Fruit fly (Drosophila melanogaster): ENCODE data around the gene Sema1a.
A peak's percentile ranks its signal among the peaks of the same experiment; 100 is the strongest.

The Sema1a gene

DNA sequence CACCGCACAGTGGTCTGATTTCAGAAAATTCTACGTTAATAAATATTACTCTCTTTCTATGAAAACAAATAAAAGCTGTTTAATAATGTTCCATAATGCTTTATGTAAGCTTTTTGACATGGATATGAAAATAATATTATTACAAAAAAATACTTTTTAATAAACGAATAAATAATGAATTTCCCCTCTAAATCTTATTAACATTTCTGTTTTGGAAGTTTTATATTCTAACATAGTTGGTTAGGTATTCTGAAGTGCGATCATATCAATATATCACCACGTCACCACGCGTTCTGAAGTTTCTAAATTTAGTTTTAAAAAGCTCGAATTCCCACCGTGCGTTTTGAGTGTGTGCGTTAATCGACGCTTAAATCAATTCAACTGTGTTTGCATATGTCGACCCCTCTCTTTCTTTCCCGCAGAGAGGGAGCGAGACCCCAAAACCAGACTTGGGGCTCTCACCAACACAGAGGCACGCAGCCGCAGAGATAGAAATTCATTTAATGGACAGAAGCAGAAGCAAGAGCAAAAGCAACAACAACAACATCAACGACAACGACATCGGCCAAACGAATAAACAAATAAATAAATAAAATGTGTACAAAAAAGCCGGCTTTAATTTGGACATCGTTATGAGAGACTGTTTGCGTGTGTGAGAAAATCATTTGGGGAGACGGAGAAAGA lies 149.5 kb downstream of the Sema1a start (continued):
- TF ChIP-seq CG15479 (GFP tag; optimal IDR thresholded peaks at IDR 0.05) (no peak), ken (GFP tag; IDR thresholded peaks at IDR 0.05) (peak; percentile 23; the same call in 1 of the 3 replicates), crol (GFP tag; IDR thresholded peaks at IDR 0.05) (no peak), BtbVII (GFP tag; optimal IDR thresholded peaks at IDR 0.05) (peak; percentile 87), chn (GFP tag; optimal IDR thresholded peaks at IDR 0.05) (peak; percentile 18), ash1 (GFP tag; optimal IDR thresholded peaks at IDR 0.05) (peak; percentile 35), en (GFP tag; optimal IDR thresholded peaks at IDR 0.05) (peak; percentile 11), bcd (GFP tag; optimal IDR thresholded peaks at IDR 0.05) (peak; percentile 88), Hsf (GFP tag; optimal IDR thresholded peaks at IDR 0.05) (peak; percentile 80), CG7928 (GFP tag; optimal IDR thresholded peaks at IDR 0.05) (peak; percentile 66), crp (GFP tag; optimal IDR thresholded peaks at IDR 0.05) (peak in 1 of 2 experiments; percentile 55), CG12769 (tag; optimal IDR thresholded peaks at IDR 0.05) (peak; percentile 29), cg (GFP tag; optimal IDR thresholded peaks at IDR 0.05) (peak; percentile 85), chif (GFP tag; optimal IDR thresholded peaks at IDR 0.05) (peak; percentile 57 to 60), bigmax (GFP tag; optimal IDR thresholded peaks at IDR 0.05) (no peak), CG11247 (GFP tag; IDR thresholded peaks at IDR 0.05) (peak; percentile 27; the same call in 1 of the 2 replicates), CG13424 (tag; optimal IDR thresholded peaks at IDR 0.05) (peak; percentile 94), CG3163 (GFP tag; optimal IDR thresholded peaks at IDR 0.05) (peak; percentile 57), emc (GFP tag; optimal IDR thresholded peaks at IDR 0.05) (no peak), btn (GFP tag; optimal IDR thresholded peaks at IDR 0.05) (peak; percentile 9), org-1 (GFP tag; optimal IDR thresholded peaks at IDR 0.05) (peak; percentile 89), MESR4 (GFP tag; optimal IDR thresholded peaks at IDR 0.05) (no peak), pita (GFP tag; optimal IDR thresholded peaks at IDR 0.05) (no peak), Pdp1 (GFP tag; optimal IDR thresholded peaks at IDR 0.05) (peak; percentile 58 to 64), CG6765 (GFP tag; optimal IDR thresholded peaks at IDR 0.05) (peak; percentile 83), mld (GFP tag; IDR thresholded peaks at IDR 0.05; ENCODE audit: partially characterized antibody) (no peak), Neu2 (GFP tag; optimal IDR thresholded peaks at IDR 0.05; ENCODE audit: borderline replicate concordance) (no peak), CG6791 (GFP tag; IDR thresholded peaks at IDR 0.05; ENCODE audit: partially characterized antibody) (no peak), CG8290 (GFP tag; optimal IDR thresholded peaks at IDR 0.05) (peak; percentile 58), CG8290 (tag; optimal IDR thresholded peaks at IDR 0.05) (peak; percentile 28 to 47), abd-A (tag; optimal IDR thresholded peaks at IDR 0.05) (peak; percentile 96), CG8388 (GFP tag; optimal IDR thresholded peaks at IDR 0.05) (peak; percentile 89), CG13287 (GFP tag; IDR thresholded peaks at IDR 0.05; ENCODE audit: partially characterized antibody) (peak; percentile 28; the same call in 1 of the 2 replicates), CG15696 (tag; optimal IDR thresholded peaks at IDR 0.05) (peak; percentile 65), eyg (GFP tag; optimal IDR thresholded peaks at IDR 0.05) (no peak), Lim3 (GFP tag; IDR thresholded peaks at IDR 0.05) (no peak), jigr1 (GFP tag; IDR thresholded peaks at IDR 0.05) (peak; percentile 48; the same call in 1 of the 3 replicates), Bteb2 (GFP tag; optimal IDR thresholded peaks at IDR 0.05) (peak; percentile 54), amos (GFP tag; IDR thresholded peaks at IDR 0.05; ENCODE audit: partially characterized antibody) (no peak), CG31365 (tag; optimal IDR thresholded peaks at IDR 0.05) (no peak), CG10654 (GFP tag; optimal IDR thresholded peaks at IDR 0.05) (peak; percentile 78), tin (GFP tag; optimal IDR thresholded peaks at IDR 0.05) (peak; percentile 75), CG12299 (tag; optimal IDR thresholded peaks at IDR 0.05) (peak; percentile 81), Dek (tag; optimal IDR thresholded peaks at IDR 0.05) (peak; percentile 78), Dref (GFP tag; IDR thresholded peaks at IDR 0.05) (no peak), ham (GFP tag; IDR thresholded peaks at IDR 0.05) (no peak), CG5180 (GFP tag; optimal IDR thresholded peaks at IDR 0.05) (peak; percentile 80), fru (optimal IDR thresholded peaks at IDR 0.05) (no peak), sob (GFP tag; IDR thresholded peaks at IDR 0.05) (peak; percentile 65)

All from whole organism, embryonic.